Worm (Caenorhabditis elegans) whole organism, young adult: ENCODE data around the gene tiar-2.

ENCODE experiments used
- B0019.2 ChIP-seq: fragments of 200-800 bp; sonication (Bioruptor generic); conservative IDR thresholded peaks from 2 replicates; pipeline ENCODE4 v1.3.6; 2022; ENCODE audit warnings: missing genetic modification reagents, missing genetic modification characterization, missing compliant biosample characterization
- B0261.1 ChIP-seq: sonication (generic microtip); optimal IDR thresholded peaks from 2 replicates; lab custom pipeline; 2016; ENCODE audit warnings: mild to moderate bottlenecking, missing genetic modification characterization, moderate library complexity, missing compliant biosample characterization
- C06A6.2 ChIP-seq: fragments of 200-800 bp; sonication (Bioruptor generic); conservative IDR thresholded peaks from 2 replicates; pipeline ENCODE4 v1.3.6; 2022; ENCODE audit warnings: missing genetic modification characterization, missing compliant biosample characterization
- D2030.7 ChIP-seq: fragments of 200-800 bp; sonication (Bioruptor generic); IDR thresholded peaks from 2 replicates; pipeline ENCODE4 v1.3.6; 2022; ENCODE audit warnings: missing genetic modification reagents, missing genetic modification characterization, missing compliant biosample characterization
- F23B12.7 ChIP-seq: sonication (generic microtip); optimal IDR thresholded peaks from 2 replicates; lab custom pipeline; 2017; ENCODE audit warnings: missing genetic modification characterization, mild to moderate bottlenecking, missing compliant biosample characterization, antibody characterized with exemption, moderate library complexity; ENCODE audit not compliant: insufficient read depth
- F39B2.1 ChIP-seq: fragments of 200-800 bp; sonication (Bioruptor generic); IDR thresholded peaks from 2 replicates; pipeline ENCODE4 v1.3.6; 2022; ENCODE audit warnings: missing genetic modification reagents, missing genetic modification characterization, missing compliant biosample characterization
- F49E8.2 ChIP-seq: sonication (generic microtip); optimal IDR thresholded peaks from 3 replicates; lab custom pipeline; 2017; ENCODE audit warnings: missing genetic modification characterization, mild to moderate bottlenecking, missing compliant biosample characterization, antibody characterized with exemption, moderate library complexity; ENCODE audit not compliant: insufficient read depth
- F52B5.7 ChIP-seq: sonication (generic microtip); optimal IDR thresholded peaks from 2 replicates; lab custom pipeline; 2016; ENCODE audit warnings: mild to moderate bottlenecking, missing genetic modification characterization, missing compliant biosample characterization
- F57A8.1 ChIP-seq: fragments of 200-800 bp; sonication (Bioruptor generic); optimal IDR thresholded peaks from 2 replicates; lab custom pipeline; 2018; ENCODE audit warnings: mild to moderate bottlenecking, missing genetic modification characterization, moderate library complexity, missing compliant biosample characterization
- T07F8.4 ChIP-seq: sonication (generic microtip); optimal IDR thresholded peaks from 2 replicates; lab custom pipeline; 2016; ENCODE audit warnings: mild to moderate bottlenecking, missing genetic modification characterization, moderate library complexity, missing compliant biosample characterization
- Y79H2A.3 ChIP-seq: fragments of 200-800 bp; sonication (Bioruptor generic); conservative IDR thresholded peaks from 2 replicates; pipeline ENCODE4 v1.3.6; 2022; ENCODE audit warnings: missing genetic modification reagents, missing genetic modification characterization, missing compliant biosample characterization
- aptf-2 ChIP-seq: fragments of 200-800 bp; sonication (Bioruptor generic); conservative IDR thresholded peaks from 2 replicates; pipeline ENCODE4 v1.3.6; 2022; ENCODE audit warnings: missing genetic modification reagents, missing genetic modification characterization, missing compliant biosample characterization
- aptf-3 ChIP-seq: fragments of 200-800 bp; sonication (Bioruptor generic); IDR thresholded peaks from 2 replicates; pipeline ENCODE4 v1.3.6; 2022; ENCODE audit warnings: missing genetic modification characterization, missing compliant biosample characterization
- athp-1 ChIP-seq: sonication (generic microtip); optimal IDR thresholded peaks from 2 replicates; lab custom pipeline; 2017; ENCODE audit warnings: mild to moderate bottlenecking, missing genetic modification characterization, missing compliant biosample characterization
- attf-6 ChIP-seq: fragments of 200-800 bp; sonication (Bioruptor generic); IDR thresholded peaks from 2 replicates; pipeline ENCODE4 v1.3.6; 2022; ENCODE audit warnings: missing genetic modification reagents, missing genetic modification characterization, missing compliant biosample characterization
- bed-2 ChIP-seq: fragments of 200-800 bp; sonication (Bioruptor generic); IDR thresholded peaks from 2 replicates; pipeline ENCODE4 v1.3.6; 2022; ENCODE audit warnings: missing genetic modification reagents, missing genetic modification characterization, missing compliant biosample characterization
- ceh-100 ChIP-seq: fragments of 200-800 bp; sonication (Bioruptor generic); IDR thresholded peaks from 2 replicates; pipeline ENCODE4 v1.3.6; 2022; ENCODE audit warnings: missing genetic modification reagents, missing genetic modification characterization, missing compliant biosample characterization
- die-1 ChIP-seq: sonication (generic microtip); optimal IDR thresholded peaks from 2 replicates; lab custom pipeline; 2016; ENCODE audit warnings: missing genotype, mild to moderate bottlenecking, missing genetic modification characterization, missing compliant biosample characterization
- dox-1 ChIP-seq: fragments of 200-800 bp; sonication (Bioruptor generic); IDR thresholded peaks from 2 replicates; pipeline ENCODE4 v1.3.6; 2022; ENCODE audit warnings: missing genetic modification reagents, missing genetic modification characterization, missing compliant biosample characterization
- efl-1 ChIP-seq: fragments of 150-350 bp; optimal IDR thresholded peaks from 2 replicates; lab custom pipeline; 2014; ENCODE audit warnings: missing biosample characterization, missing genetic modification reagents, missing genetic modification characterization
- egl-18 ChIP-seq: fragments of 200-800 bp; sonication (Bioruptor generic); IDR thresholded peaks from 2 replicates; pipeline ENCODE4 v1.3.6; 2022; ENCODE audit warnings: missing genetic modification reagents, missing genetic modification characterization, missing compliant biosample characterization
- hmg-1.2 ChIP-seq: fragments of 200-800 bp; sonication (Bioruptor generic); IDR thresholded peaks from 2 replicates; pipeline ENCODE4 v1.3.6; 2022; ENCODE audit warnings: missing genetic modification reagents, missing genetic modification characterization, missing compliant biosample characterization
- hsf-1 ChIP-seq: fragments of 200-800 bp; sonication (Bioruptor generic); IDR thresholded peaks from 2 replicates; pipeline ENCODE4 v1.3.6; 2022; ENCODE audit warnings: missing genetic modification reagents, missing genetic modification characterization, missing compliant biosample characterization
- let-526 ChIP-seq: fragments of 200-800 bp; sonication (Bioruptor generic); IDR thresholded peaks from 2 replicates; pipeline ENCODE4 v1.3.6; 2022; ENCODE audit warnings: missing genetic modification reagents, missing genetic modification characterization, missing compliant biosample characterization
- lsl-1 ChIP-seq: fragments of 200-800 bp; sonication (Bioruptor generic); optimal IDR thresholded peaks from 2 replicates; lab custom pipeline; 2018; ENCODE audit warnings: mild to moderate bottlenecking, missing genetic modification characterization, moderate library complexity, missing compliant biosample characterization
- madf-6 ChIP-seq: fragments of 200-800 bp; sonication (Bioruptor generic); IDR thresholded peaks from 2 replicates; pipeline ENCODE4 v1.3.6; 2022; ENCODE audit warnings: missing genetic modification reagents, missing genetic modification characterization, missing compliant biosample characterization
- madf-8 ChIP-seq: fragments of 200-800 bp; sonication (Bioruptor generic); conservative IDR thresholded peaks from 2 replicates; pipeline ENCODE4 v1.3.6; 2022; ENCODE audit warnings: missing genetic modification reagents, missing genetic modification characterization, missing compliant biosample characterization
- mes-4 ChIP-seq: sonication (generic microtip); optimal IDR thresholded peaks from 2 replicates; lab custom pipeline; 2016; ENCODE audit warnings: missing genotype, missing genetic modification characterization, missing compliant biosample characterization
- mxl-1 ChIP-seq: sonication (generic microtip); optimal IDR thresholded peaks from 2 replicates; lab custom pipeline; 2016; ENCODE audit warnings: missing genetic modification characterization, missing compliant biosample characterization
- nfyb-1 ChIP-seq: fragments of 200-800 bp; sonication (Bioruptor generic); IDR thresholded peaks from 2 replicates; pipeline ENCODE4 v1.3.6; 2022; ENCODE audit warnings: missing genetic modification reagents, missing genetic modification characterization, missing compliant biosample characterization
- nhr-27 ChIP-seq: fragments of 200-800 bp; sonication (Bioruptor generic); optimal IDR thresholded peaks from 2 replicates; lab custom pipeline; 2018; ENCODE audit warnings: mild to moderate bottlenecking, missing genetic modification characterization, moderate library complexity, missing compliant biosample characterization
- pbrm-1 ChIP-seq: fragments of 200-800 bp; sonication (Bioruptor generic); IDR thresholded peaks from 2 replicates; pipeline ENCODE4 v1.3.6; 2022; ENCODE audit warnings: missing genetic modification reagents, missing genetic modification characterization, missing compliant biosample characterization
- pha-4 ChIP-seq: fragments of 150-350 bp; sonication (generic microtip); optimal IDR thresholded peaks from 2 replicates; lab custom pipeline; 2014; ENCODE audit warnings: missing biosample characterization, missing genetic modification reagents, missing genetic modification characterization
- repo-1 ChIP-seq: sonication (generic microtip); optimal IDR thresholded peaks from 2 replicates; lab custom pipeline; 2017; ENCODE audit warnings: mild to moderate bottlenecking, missing genetic modification characterization, missing compliant biosample characterization
- snpc-1.3 ChIP-seq: sonication (generic microtip); optimal IDR thresholded peaks from 2 replicates; lab custom pipeline; 2017; ENCODE audit warnings: missing genetic modification characterization, mild to moderate bottlenecking, missing compliant biosample characterization, antibody characterized with exemption, moderate library complexity, missing genotype, missing genetic modification reagents; ENCODE audit not compliant: insufficient read depth
- snpc-4 ChIP-seq, 5 experiments: fragments of 150-350 bp in 1 of 5; sonication (generic microtip) in 4 of 5; optimal IDR thresholded peaks; 2 replicates each; lab custom pipeline; 2014 to 2018; ENCODE audit warnings: missing genetic modification characterization in 5 of 5, missing biosample characterization in 3 of 5, antibody characterized with exemption in 2 of 5, mild to moderate bottlenecking in 2 of 5, missing compliant biosample characterization in 2 of 5, missing genotype in 2 of 5, moderate library complexity in 2 of 5, missing genetic modification reagents in 1 of 5
- sptf-2 ChIP-seq: fragments of 200-800 bp; sonication (Bioruptor generic); optimal IDR thresholded peaks from 2 replicates; lab custom pipeline; 2018; ENCODE audit warnings: mild to moderate bottlenecking, missing genetic modification characterization, missing compliant biosample characterization
- tbp1 ChIP-seq: fragments of 200-800 bp; sonication (Bioruptor generic); optimal IDR thresholded peaks from 2 replicates; lab custom pipeline; 2018; ENCODE audit warnings: mild to moderate bottlenecking, missing genetic modification characterization, missing compliant biosample characterization
- tbx-9 ChIP-seq: sonication (generic microtip); optimal IDR thresholded peaks from 2 replicates; lab custom pipeline; 2016; ENCODE audit warnings: borderline replicate concordance, missing genetic modification characterization, inconsistent platforms, missing compliant biosample characterization
- tlf-1 ChIP-seq: fragments of 200-800 bp; sonication (Bioruptor generic); optimal IDR thresholded peaks from 2 replicates; lab custom pipeline; 2018; ENCODE audit warnings: mild to moderate bottlenecking, missing genetic modification characterization, missing compliant biosample characterization
- unc-62 ChIP-seq: fragments of 150-350 bp; optimal IDR thresholded peaks from 2 replicates; lab custom pipeline; 2014; ENCODE audit warnings: missing biosample characterization, missing genetic modification reagents, missing genetic modification characterization
- xnd-1 ChIP-seq: sonication (generic microtip); optimal IDR thresholded peaks from 2 replicates; lab custom pipeline; 2016; ENCODE audit warnings: missing genotype, missing genetic modification reagents, missing genetic modification characterization, missing compliant biosample characterization
- ztf-18 ChIP-seq: sonication (generic microtip); optimal IDR thresholded peaks from 2 replicates; lab custom pipeline; 2016; ENCODE audit warnings: missing genotype, mild to moderate bottlenecking, missing genetic modification characterization, missing compliant biosample characterization
- ztf-6 ChIP-seq: fragments of 200-800 bp; sonication (Bioruptor generic); IDR thresholded peaks from 2 replicates; pipeline ENCODE4 v1.3.6; 2022; ENCODE audit warnings: missing genetic modification reagents, missing genetic modification characterization, missing compliant biosample characterization

The tiar-2 gene

ce11 chrII:12738284-12739201, 29.9 kb upstream of the tiar-2 start, which contains the start of gene pisy-1 (continued):
- TF ChIP-seq let-526 (GFP tag; lab: Robert Waterston, UW) (no peak), D2030.7 (GFP tag; lab: Robert Waterston, UW) (peak; percentile 31), lsl-1 (GFP tag; lab: Kevin White, UChicago) (peak; percentile 14), athp-1 (tag; lab: Kevin White, UChicago) (peak; percentile 18), pbrm-1 (GFP tag; lab: Robert Waterston, UW) (peak; percentile 16; the same call in 1 of the 2 replicates), madf-6 (GFP tag; lab: Robert Waterston, UW) (peak; percentile 28), F23B12.7 (no peak), nhr-27 (no peak), bed-2 (GFP tag; lab: Robert Waterston, UW) (no peak), hsf-1 (GFP tag; lab: Robert Waterston, UW) (0 out of 2 replicates have a peak, but pooled peaks have one; percentile 44), egl-18 (GFP tag; lab: Robert Waterston, UW) (0 out of 2 replicates have a peak, but pooled peaks have one; percentile 44), C06A6.2 (GFP tag; lab: Robert Waterston, UW) (no peak), aptf-3 (no peak), mes-4 (no peak), aptf-2 (no peak)

- peak; percentile 94 for TF ChIP-seq madf-8 (GFP tag; lab: Robert Waterston, UW)
- TF ChIP-seq ztf-6 (GFP tag; lab: Robert Waterston, UW): no peak
- TF ChIP-seq xnd-1 (tag; lab: Kevin White, UChicago): peak; percentile 94
- TF ChIP-seq tlf-1 (GFP tag; lab: Kevin White, UChicago): peak; percentile 77
- TF ChIP-seq T07F8.4 (tag; lab: Kevin White, UChicago): no peak
- no peak for TF ChIP-seq F52B5.7 (tag; lab: Kevin White, UChicago)
- TF ChIP-seq snpc-1.3 (tag; lab: Kevin White, UChicago): peak; percentile 75
- TF ChIP-seq hmg-1.2 (GFP tag; lab: Robert Waterston, UW): peak; percentile 56; the same call in 1 of the 2 replicates
- TF ChIP-seq unc-62 (GFP tag; lab: Kevin White, UChicago): no peak
- TF ChIP-seq snpc-4 (GFP tag; optimal IDR thresholded peaks at IDR 0.05; lab: Kevin White, UChicago): no peak
- TF ChIP-seq snpc-4 (tag; optimal IDR thresholded peaks at IDR 0.05; lab: Kevin White, UChicago): peak in 2 of 4 experiments; percentile 22 to 55
- TF ChIP-seq B0019.2: peak; percentile 85
- TF ChIP-seq F39B2.1 (GFP tag; lab: Robert Waterston, UW): no peak
- peak; percentile 78; the same call in 1 of the 2 replicates for TF ChIP-seq Y79H2A.3 (GFP tag; lab: Robert Waterston, UW)
- TF ChIP-seq tbp1 (GFP tag; lab: Kevin White, UChicago): peak; percentile 58
- no peak for TF ChIP-seq F57A8.1
- TF ChIP-seq mxl-1 (tag; lab: Kevin White, UChicago): no peak
- no peak for TF ChIP-seq die-1
- TF ChIP-seq dox-1 (GFP tag; lab: Robert Waterston, UW): peak; percentile 58
- no peak for TF ChIP-seq ztf-18 (tag; lab: Kevin White, UChicago)
- 0 out of 2 replicates have a peak, but pooled peaks have one; percentile 45 for TF ChIP-seq attf-6 (GFP tag; lab: Robert Waterston, UW)
- TF ChIP-seq F49E8.2: peak; percentile 76
- peak; percentile 98 for TF ChIP-seq efl-1 (GFP tag; lab: Kevin White, UChicago)
- no peak for TF ChIP-seq sptf-2 (GFP tag; lab: Kevin White, UChicago)
- no peak for TF ChIP-seq pbrm-1 (GFP tag; lab: Robert Waterston, UW)
- no peak for TF ChIP-seq B0261.1 (tag; lab: Kevin White, UChicago)
- no peak for TF ChIP-seq nfyb-1 (GFP tag; lab: Robert Waterston, UW)
- no peak for TF ChIP-seq repo-1 (tag; lab: Kevin White, UChicago)
- TF ChIP-seq ceh-100 (GFP tag; lab: Robert Waterston, UW): peak; percentile 57; the same call in 1 of the 2 replicates
- TF ChIP-seq madf-6 (GFP tag; lab: Robert Waterston, UW): peak; percentile 98
- TF ChIP-seq tbx-9 (tag; lab: Kevin White, UChicago): no peak
- TF ChIP-seq pha-4 (tag; lab: Kevin White, UChicago): no peak
- TF ChIP-seq aptf-2: 0 out of 2 replicates have a peak, but pooled peaks have one; percentile 50
These were observed 29.2 kb upstream of the tiar-2 start for ce11 chrII:12739306-12739705.
